Worm (Caenorhabditis elegans) whole organism, L1 larva: ENCODE results near the gene letm-1.

ENCODE experiments used
- C16A3.4 ChIP-seq: fragments of 150-350 bp; optimal IDR thresholded peaks from 2 replicates; lab custom pipeline; 2014; ENCODE audit warnings: missing biosample characterization, missing genetic modification characterization
- C34B4.2 ChIP-seq: sonication (generic microtip); optimal IDR thresholded peaks from 2 replicates; lab custom pipeline; 2017; ENCODE audit warnings: mild to moderate bottlenecking, missing genetic modification characterization, missing compliant biosample characterization
- alr-1 ChIP-seq: fragments of 200-800 bp; sonication (Bioruptor generic); optimal IDR thresholded peaks from 2 replicates; lab custom pipeline; 2018; ENCODE audit warnings: borderline replicate concordance, mild to moderate bottlenecking, missing genetic modification characterization, missing compliant biosample characterization
- aly-2 ChIP-seq: fragments of 150-350 bp; optimal IDR thresholded peaks from 2 replicates; lab custom pipeline; 2014; ENCODE audit warnings: missing biosample characterization, missing genetic modification characterization
- ama-1 ChIP-seq: fragments of 150-350 bp; optimal IDR thresholded peaks from 2 replicates; lab custom pipeline; 2014
- ceh-63 ChIP-seq: fragments of 200-800 bp; sonication (Bioruptor generic); optimal IDR thresholded peaks from 2 replicates; lab custom pipeline; 2018; ENCODE audit warnings: mild to moderate bottlenecking, missing genetic modification characterization, missing compliant biosample characterization
- dpl-1 ChIP-seq, 3 experiments: fragments of 150-350 bp in 2 of 3; sonication (generic microtip) in 1 of 3; optimal IDR thresholded peaks; 2 replicates each; lab custom pipeline; 2014 to 2017; ENCODE audit warnings: missing biosample characterization in 3 of 3, missing genetic modification characterization in 3 of 3, missing genetic modification reagents in 3 of 3
- efl-1 ChIP-seq, 4 experiments: fragments of 150-350 bp; optimal IDR thresholded peaks in 3 of 4; peaks in 1 of 4; 1 replicate in 1 of 4; 2 replicates in 3 of 4; lab custom pipeline; 2014; ENCODE audit warnings: missing biosample characterization in 2 of 4, missing genetic modification characterization in 2 of 4, missing genetic modification reagents in 2 of 4
- efl-3 ChIP-seq: fragments of 200-800 bp; sonication (Bioruptor generic); optimal IDR thresholded peaks from 2 replicates; lab custom pipeline; 2018; ENCODE audit warnings: mild to moderate bottlenecking, missing genetic modification characterization, missing compliant biosample characterization
- egl-27 ChIP-seq, 2 experiments: fragments of 150-350 bp in 1 of 2; sonication (generic microtip); optimal IDR thresholded peaks; 3 replicates each; lab custom pipeline; 2017 to 2018; ENCODE audit warnings: missing biosample characterization in 2 of 2, missing genetic modification characterization in 2 of 2, missing genetic modification reagents in 2 of 2
- elt-2 ChIP-seq: sonication (generic microtip); optimal IDR thresholded peaks from 2 replicates; lab custom pipeline; 2016; ENCODE audit warnings: missing genetic modification characterization, mild to moderate bottlenecking, inconsistent platforms, missing compliant biosample characterization, missing genetic modification reagents
- elt-3 ChIP-seq, 6 experiments: fragments of 150-350 bp in 1 of 6; sonication (generic microtip); optimal IDR thresholded peaks; 2 replicates each; lab custom pipeline; 2017 to 2018; ENCODE audit warnings: missing biosample characterization in 6 of 6, missing genetic modification characterization in 6 of 6, inconsistent platforms in 1 of 6
- fkh-4 ChIP-seq: sonication (generic microtip); optimal IDR thresholded peaks from 2 replicates; lab custom pipeline; 2016; ENCODE audit warnings: missing compliant biosample characterization, missing genetic modification characterization, borderline replicate concordance
- fkh-8 ChIP-seq: sonication (generic microtip); optimal IDR thresholded peaks from 2 replicates; lab custom pipeline; 2016; ENCODE audit warnings: mild to moderate bottlenecking, missing genetic modification characterization, missing compliant biosample characterization
- hlh-4 ChIP-seq: sonication (generic microtip); optimal IDR thresholded peaks from 2 replicates; lab custom pipeline; 2016; ENCODE audit warnings: mild to moderate bottlenecking, missing genetic modification characterization, missing compliant biosample characterization
- isw-1 ChIP-seq: fragments of 200-800 bp; sonication (Bioruptor generic); IDR thresholded peaks from 2 replicates; pipeline ENCODE4 v1.3.6; 2022; ENCODE audit warnings: missing genetic modification characterization, missing compliant biosample characterization
- jun-1 ChIP-seq: fragments of 150-350 bp; optimal IDR thresholded peaks from 2 replicates; lab custom pipeline; 2014; ENCODE audit warnings: missing biosample characterization, missing genetic modification reagents, missing genetic modification characterization
- lin-13 ChIP-seq: fragments of 150-350 bp; optimal IDR thresholded peaks from 2 replicates; lab custom pipeline; 2014; ENCODE audit warnings: missing biosample characterization, missing genetic modification reagents, missing genetic modification characterization
- lin-14 ChIP-seq: fragments of 200-800 bp; sonication (Bioruptor generic); optimal IDR thresholded peaks from 2 replicates; lab custom pipeline; 2018; ENCODE audit warnings: mild to moderate bottlenecking, missing genetic modification characterization, moderate library complexity, missing compliant biosample characterization
- lin-35 ChIP-seq, 2 experiments: fragments of 150-350 bp; optimal IDR thresholded peaks; 2 replicates each; lab custom pipeline; 2014; ENCODE audit warnings: missing biosample characterization in 2 of 2, missing genetic modification characterization in 2 of 2, missing genetic modification reagents in 2 of 2
- nhr-11 ChIP-seq: fragments of 150-350 bp; optimal IDR thresholded peaks from 2 replicates; lab custom pipeline; 2014; ENCODE audit warnings: missing biosample characterization, missing genetic modification characterization
- nhr-19 ChIP-seq: fragments of 200-800 bp; sonication (Bioruptor generic); conservative IDR thresholded peaks from 2 replicates; pipeline ENCODE4 v1.3.6; 2022; ENCODE audit warnings: missing genetic modification characterization, missing compliant biosample characterization
- nhr-20 ChIP-seq: sonication (generic microtip); optimal IDR thresholded peaks from 2 replicates; lab custom pipeline; 2016; ENCODE audit warnings: mild to moderate bottlenecking, missing genetic modification characterization, missing compliant biosample characterization
- nhr-237 ChIP-seq: fragments of 150-350 bp; optimal IDR thresholded peaks from 2 replicates; lab custom pipeline; 2014; ENCODE audit warnings: missing biosample characterization, missing genetic modification characterization
- nhr-76 ChIP-seq: sonication (generic microtip); optimal IDR thresholded peaks from 2 replicates; lab custom pipeline; 2017; ENCODE audit warnings: missing biosample characterization, missing genetic modification characterization
- nhr-84 ChIP-seq: sonication (generic microtip); optimal IDR thresholded peaks from 2 replicates; lab custom pipeline; 2017; ENCODE audit warnings: missing biosample characterization, missing genetic modification characterization
- nhr-85 ChIP-seq: sonication (generic microtip); peaks from one replicate; lab custom pipeline; 2016; ENCODE audit warnings: missing genetic modification characterization, inconsistent platforms, missing compliant biosample characterization
- nhr-90 ChIP-seq: sonication (generic microtip); optimal IDR thresholded peaks from 2 replicates; lab custom pipeline; 2016; ENCODE audit warnings: mild to moderate bottlenecking, missing genetic modification characterization, missing compliant biosample characterization; ENCODE audit not compliant: poor library complexity
- pax-3 ChIP-seq: fragments of 200-800 bp; sonication (Bioruptor generic); optimal IDR thresholded peaks from 2 replicates; lab custom pipeline; 2018; ENCODE audit warnings: mild to moderate bottlenecking, missing genetic modification characterization, moderate library complexity, missing compliant biosample characterization
- pqm-1 ChIP-seq: sonication (generic microtip); optimal IDR thresholded peaks from 3 replicates; lab custom pipeline; 2017; ENCODE audit warnings: missing biosample characterization, missing genetic modification characterization
- sptf-1 ChIP-seq: fragments of 150-350 bp; optimal IDR thresholded peaks from 2 replicates; lab custom pipeline; 2014; ENCODE audit warnings: missing biosample characterization, missing genetic modification characterization
- swsn-7 ChIP-seq: sonication (generic microtip); optimal IDR thresholded peaks from 2 replicates; lab custom pipeline; 2016; ENCODE audit warnings: missing genetic modification characterization, missing compliant biosample characterization
- tlp-1 ChIP-seq: fragments of 150-350 bp; optimal IDR thresholded peaks from 2 replicates; lab custom pipeline; 2014; ENCODE audit warnings: missing biosample characterization, missing genetic modification characterization
- unc-30 ChIP-seq: sonication (generic microtip); optimal IDR thresholded peaks from 2 replicates; lab custom pipeline; 2017; ENCODE audit warnings: missing biosample characterization, missing genetic modification characterization
- unc-86 ChIP-seq: sonication (generic microtip); optimal IDR thresholded peaks from 2 replicates; lab custom pipeline; 2016; ENCODE audit warnings: missing genetic modification characterization, missing compliant biosample characterization
- unc-98 ChIP-seq: fragments of 200-800 bp; sonication (Bioruptor generic); IDR thresholded peaks from 2 replicates; pipeline ENCODE4 v1.3.6; 2022; ENCODE audit warnings: missing genetic modification characterization, missing compliant biosample characterization
- zag-1 ChIP-seq: fragments of 150-350 bp; optimal IDR thresholded peaks from 2 replicates; lab custom pipeline; 2014; ENCODE audit warnings: missing biosample characterization, missing genetic modification characterization
- zip-4 ChIP-seq: fragments of 200-800 bp; sonication (Bioruptor generic); optimal IDR thresholded peaks from 2 replicates; lab custom pipeline; 2018; ENCODE audit warnings: mild to moderate bottlenecking, missing genetic modification characterization, moderate library complexity, missing compliant biosample characterization
- ztf-4 ChIP-seq: fragments of 150-350 bp; optimal IDR thresholded peaks from 2 replicates; lab custom pipeline; 2014; ENCODE audit warnings: missing biosample characterization, missing genetic modification characterization

The letm-1 gene

ce11 chrV:13647185-13647584 lies 13.9 kb upstream of the letm-1 start:
- TF ChIP-seq lin-14 = no peak
- no peak for TF ChIP-seq efl-3 (GFP tag; lab: Kevin White, UChicago)
- TF ChIP-seq nhr-85 = no peak
- no peak for TF ChIP-seq sptf-1 (tag; lab: Kevin White, UChicago)
- no peak for TF ChIP-seq egl-27 (tag; optimal IDR thresholded peaks at IDR 0.05; lab: Kevin White, UChicago)
- TF ChIP-seq alr-1 = no peak
- no peak for TF ChIP-seq nhr-237
- TF ChIP-seq nhr-20 (tag; lab: Kevin White, UChicago) = no peak
- TF ChIP-seq C16A3.4 = no peak
- TF ChIP-seq zag-1 (tag; lab: Kevin White, UChicago) = no peak
- no peak for TF ChIP-seq fkh-8 (tag; lab: Kevin White, UChicago)
- no peak for TF ChIP-seq elt-2 (tag; lab: Kevin White, UChicago)
- no peak for TF ChIP-seq swsn-7 (tag; lab: Kevin White, UChicago)
- TF ChIP-seq ama-1 (lab: Kevin White, UChicago) = no peak
- TF ChIP-seq hlh-4 = no peak
- TF ChIP-seq C34B4.2 (tag; lab: Kevin White, UChicago) = no peak
- no peak for TF ChIP-seq unc-30
- TF ChIP-seq nhr-19 = no peak
- no peak for TF ChIP-seq efl-1 (optimal IDR thresholded peaks at IDR 0.05; lab: Kevin White, UChicago)
- TF ChIP-seq efl-1 (GFP tag; optimal IDR thresholded peaks at IDR 0.05 in 1 of 2; lab: Kevin White, UChicago) = no peak

ce11 chrV:13647617-13648016 lies 13.4 kb upstream of the letm-1 start:
- no peak for TF ChIP-seq aly-2

ce11 chrV:13649730-13650349 lies 11.2 kb upstream of the letm-1 start, which contains the start of gene H37A05.4:
TSS of gene H37A05.4 (minus strand) at chrV:13649780.
- TF ChIP-seq unc-30 (no peak), nhr-11 (tag; lab: Kevin White, UChicago) (no peak), nhr-90 (tag; lab: Kevin White, UChicago) (peak; percentile 33), pqm-1 (tag; lab: Kevin White, UChicago) (no peak), zag-1 (tag; lab: Kevin White, UChicago) (no peak), ztf-4 (tag; lab: Kevin White, UChicago) (peak; percentile 29), ceh-63 (no peak), efl-1 (optimal IDR thresholded peaks at IDR 0.05; lab: Kevin White, UChicago) (peak in 1 of 2 experiments; percentile 16), efl-1 (GFP tag; optimal IDR thresholded peaks at IDR 0.05 in 1 of 2; lab: Kevin White, UChicago) (peak in 1 of 2 experiments; percentile 91), alr-1 (no peak), pax-3 (tag; lab: Kevin White, UChicago) (peak; percentile 20), tlp-1 (tag; lab: Kevin White, UChicago) (no peak), lin-13 (GFP tag; lab: Kevin White, UChicago) (no peak)

ce11 chrV:13650800-13651199 lies 10.3 kb upstream of the letm-1 start:
- TF ChIP-seq nhr-76 (tag; lab: Kevin White, UChicago) (no peak), nhr-84 (tag; lab: Kevin White, UChicago) (no peak), fkh-4 (tag; lab: Kevin White, UChicago) (no peak), isw-1 (GFP tag; lab: Robert Waterston, UW) (no peak), zip-4 (GFP tag; lab: Kevin White, UChicago) (no peak), lin-35 (GFP tag; optimal IDR thresholded peaks at IDR 0.05; lab: Kevin White, UChicago) (no peak), elt-3 (tag; optimal IDR thresholded peaks at IDR 0.05; lab: Kevin White, UChicago) (no peak), dpl-1 (GFP tag; optimal IDR thresholded peaks at IDR 0.05; lab: Kevin White, UChicago) (no peak), unc-86 (tag; lab: Kevin White, UChicago) (no peak), nhr-19 (no peak), efl-3 (GFP tag; lab: Kevin White, UChicago) (no peak), jun-1 (no peak), unc-98 (no peak)
